Fruit fly (Drosophila melanogaster) whole organism, embryonic: ENCODE results near the gene cerv.

Experiments used
- B-H2 ChIP-seq: fragments of 200-800 bp; sonication (Bioruptor generic); optimal IDR thresholded peaks from 2 replicates; lab custom pipeline; 2018; ENCODE audit warnings: missing biosample characterization, mild to moderate bottlenecking, missing genetic modification characterization
- C15 ChIP-seq: fragments of 200-800 bp; sonication (Bioruptor generic); IDR thresholded peaks from 3 replicates; pipeline ENCODE4 v1.3.6; 2022; ENCODE audit warnings: missing biosample characterization, missing genetic modification characterization
- CG10979 ChIP-seq: fragments of 200-800 bp; sonication (Bioruptor generic); optimal IDR thresholded peaks from 2 replicates; lab custom pipeline; 2018; ENCODE audit warnings: missing biosample characterization, mild to moderate bottlenecking, missing genetic modification characterization, moderate library complexity
- CG11504 ChIP-seq: fragments of 200-800 bp; sonication (Bioruptor generic); optimal IDR thresholded peaks from 3 replicates; lab custom pipeline; 2019; ENCODE audit warnings: missing biosample characterization, mild to moderate bottlenecking, missing genetic modification characterization, moderate library complexity
- CG12071 ChIP-seq: fragments of 200-800 bp; sonication (Bioruptor generic); optimal IDR thresholded peaks from 3 replicates; lab custom pipeline; 2018; ENCODE audit warnings: missing biosample characterization, mild to moderate bottlenecking, missing genetic modification characterization
- CG12299 ChIP-seq: fragments of 200-800 bp; sonication (Bioruptor generic); optimal IDR thresholded peaks from 2 replicates; lab custom pipeline; 2018; ENCODE audit warnings: missing biosample characterization, mild to moderate bottlenecking, missing genetic modification characterization
- CG12659 ChIP-seq: fragments of 200-800 bp; sonication (Bioruptor generic); optimal IDR thresholded peaks from 3 replicates; lab custom pipeline; 2017; ENCODE audit warnings: mild to moderate bottlenecking, missing biosample characterization, missing genetic modification reagents, missing genetic modification characterization
- CG1647 ChIP-seq: fragments of 200-800 bp; sonication (Bioruptor generic); optimal IDR thresholded peaks from 3 replicates; lab custom pipeline; 2016; ENCODE audit warnings: missing biosample characterization, missing genetic modification characterization
- CG17328 ChIP-seq: fragments of 200-800 bp; sonication (Bioruptor generic); IDR thresholded peaks from 2 replicates; pipeline ENCODE4 v1.3.6; 2022; ENCODE audit warnings: missing biosample characterization, missing genetic modification characterization
- CG17361 ChIP-seq: fragments of 200-800 bp; sonication (Bioruptor generic); IDR thresholded peaks from 3 replicates; pipeline ENCODE4 v1.3.6; 2022; ENCODE audit warnings: missing biosample characterization, missing genetic modification characterization
- CG17385 ChIP-seq: fragments of 200-800 bp; sonication (Bioruptor generic); optimal IDR thresholded peaks from 3 replicates; lab custom pipeline; 2018; ENCODE audit warnings: missing biosample characterization, mild to moderate bottlenecking, missing genetic modification characterization
- CG18262 ChIP-seq: fragments of 200-800 bp; optimal IDR thresholded peaks from 3 replicates; lab custom pipeline; 2019; ENCODE audit warnings: missing biosample characterization, mild to moderate bottlenecking, missing genetic modification characterization, moderate library complexity
- CG18619 ChIP-seq: fragments of 200-800 bp; sonication (Bioruptor generic); optimal IDR thresholded peaks from 3 replicates; lab custom pipeline; 2017; ENCODE audit warnings: missing biosample characterization, mild to moderate bottlenecking, missing genetic modification characterization
- CG2678 ChIP-seq: fragments of 200-800 bp; sonication (Bioruptor generic); optimal IDR thresholded peaks from 3 replicates; lab custom pipeline; 2019; ENCODE audit warnings: missing biosample characterization, mild to moderate bottlenecking, missing genetic modification characterization, moderate library complexity
- CG4707 ChIP-seq: fragments of 200-800 bp; sonication (Bioruptor generic); optimal IDR thresholded peaks from 2 replicates; lab custom pipeline; 2018; ENCODE audit warnings: missing biosample characterization, mild to moderate bottlenecking, missing genetic modification characterization, moderate library complexity
- CG6813 ChIP-seq: fragments of 200-800 bp; sonication (Bioruptor generic); optimal IDR thresholded peaks from 2 replicates; lab custom pipeline; 2017; ENCODE audit warnings: missing biosample characterization, missing genetic modification characterization, mild to moderate bottlenecking, moderate library complexity, missing genetic modification reagents
- CG6854 ChIP-seq: fragments of 200-800 bp; sonication (Bioruptor generic); optimal IDR thresholded peaks from 3 replicates; lab custom pipeline; 2017; ENCODE audit warnings: missing biosample characterization, mild to moderate bottlenecking, missing genetic modification characterization
- CG9727 ChIP-seq: fragments of 200-800 bp; sonication (Bioruptor generic); optimal IDR thresholded peaks from 3 replicates; lab custom pipeline; 2017; ENCODE audit warnings: missing biosample characterization, mild to moderate bottlenecking, missing genetic modification characterization
- D19A ChIP-seq: fragments of 200-800 bp; optimal IDR thresholded peaks from 3 replicates; lab custom pipeline; 2019; ENCODE audit warnings: missing biosample characterization, mild to moderate bottlenecking, missing genetic modification characterization, moderate library complexity
- Gsc ChIP-seq: fragments of 200-800 bp; sonication (Bioruptor generic); IDR thresholded peaks from 2 replicates; pipeline ENCODE4 v1.3.6; 2022; ENCODE audit warnings: missing biosample characterization, missing genetic modification characterization
- HHEX ChIP-seq: fragments of 200-800 bp; sonication (Bioruptor generic); optimal IDR thresholded peaks from 3 replicates; lab custom pipeline; 2017; ENCODE audit warnings: missing biosample characterization, mild to moderate bottlenecking, missing genetic modification characterization, missing genetic modification reagents
- Hr78 ChIP-seq, 2 experiments: fragments of 200-800 bp in 1 of 2; fragments of >200 bp in 1 of 2; sonication (Bioruptor generic) in 1 of 2; optimal IDR thresholded peaks; 2 replicates each; lab custom pipeline; 2017 to 2019; ENCODE audit warnings: missing biosample characterization in 2 of 2, missing genetic modification characterization in 2 of 2, mild to moderate bottlenecking in 1 of 2, moderate library complexity in 1 of 2
- MBD-R2 ChIP-seq: fragments of 200-800 bp; sonication (Bioruptor generic); IDR thresholded peaks from 2 replicates; pipeline ENCODE4 v1.3.6; 2022; ENCODE audit warnings: missing biosample characterization, missing genetic modification characterization
- MTF-1 ChIP-seq: fragments of 200-800 bp; sonication (Bioruptor generic); optimal IDR thresholded peaks from 2 replicates; lab custom pipeline; 2018; ENCODE audit warnings: missing biosample characterization, mild to moderate bottlenecking, missing genetic modification characterization, borderline replicate concordance
- Med ChIP-seq: fragments of 200-800 bp; sonication (Bioruptor generic); peaks from one replicate; lab custom pipeline; 2016; ENCODE audit warnings: missing biosample characterization, missing genetic modification characterization, mild to moderate bottlenecking, inconsistent platforms, moderate library complexity
- Meics ChIP-seq: fragments of 200-800 bp; sonication (Bioruptor generic); optimal IDR thresholded peaks from 2 replicates; lab custom pipeline; 2017; ENCODE audit warnings: missing biosample characterization, mild to moderate bottlenecking, missing genetic modification characterization
- Pdp1 ChIP-seq, 2 experiments: fragments of 200-800 bp; sonication (Bioruptor generic); optimal IDR thresholded peaks; 3 replicates each; lab custom pipeline; 2016; ENCODE audit warnings: missing biosample characterization in 2 of 2, missing genetic modification characterization in 2 of 2, mild to moderate bottlenecking in 1 of 2, moderate library complexity in 1 of 2
- Trl ChIP-seq, 3 experiments: fragments of >200 bp in 2 of 3; fragments of 200-800 bp in 1 of 3; sonication (Bioruptor generic) in 1 of 3; optimal IDR thresholded peaks; 2 replicates in 1 of 3; 3 replicates in 2 of 3; lab custom pipeline; 2016 to 2017; ENCODE audit warnings: missing biosample characterization in 1 of 3, missing genetic modification characterization in 1 of 3
- bab2 ChIP-seq: fragments of 200-800 bp; sonication (Bioruptor generic); optimal IDR thresholded peaks from 2 replicates; lab custom pipeline; 2016; ENCODE audit warnings: missing biosample characterization, missing genetic modification characterization
- bsh ChIP-seq, 2 experiments: fragments of 200-800 bp; sonication (Bioruptor generic); optimal IDR thresholded peaks; 2 replicates each; lab custom pipeline; 2017 to 2018; ENCODE audit warnings: mild to moderate bottlenecking in 2 of 2, missing biosample characterization in 2 of 2, missing genetic modification characterization in 2 of 2, moderate library complexity in 1 of 2
- cg ChIP-seq: fragments of 200-800 bp; sonication (Bioruptor generic); optimal IDR thresholded peaks from 3 replicates; lab custom pipeline; 2019; ENCODE audit warnings: missing biosample characterization, mild to moderate bottlenecking, missing genetic modification characterization, moderate library complexity
- ci ChIP-seq: fragments of 200-800 bp; sonication (Bioruptor generic); IDR thresholded peaks from 3 replicates; pipeline ENCODE4 v1.3.6; 2022; ENCODE audit warnings: missing biosample characterization, missing genetic modification characterization
- cwo ChIP-seq: fragments of 200-800 bp; sonication (Bioruptor generic); optimal IDR thresholded peaks from 3 replicates; lab custom pipeline; 2017; ENCODE audit warnings: missing biosample characterization, missing genetic modification characterization, mild to moderate bottlenecking, moderate library complexity, missing genetic modification reagents
- ftz-f1 ChIP-seq: fragments of 200-800 bp; sonication (Bioruptor generic); optimal IDR thresholded peaks from 2 replicates; lab custom pipeline; 2016; ENCODE audit warnings: missing biosample characterization, missing genetic modification characterization
- gem ChIP-seq: fragments of 200-800 bp; sonication (Bioruptor generic); optimal IDR thresholded peaks from 2 replicates; lab custom pipeline; 2019; ENCODE audit warnings: missing biosample characterization, mild to moderate bottlenecking, missing genetic modification characterization, moderate library complexity
- nom ChIP-seq: fragments of 200-800 bp; sonication (Bioruptor generic); optimal IDR thresholded peaks from 2 replicates; lab custom pipeline; 2017; ENCODE audit warnings: missing biosample characterization, missing genetic modification characterization, mild to moderate bottlenecking, moderate library complexity, missing genetic modification reagents
- pfk ChIP-seq: fragments of 200-800 bp; sonication (Bioruptor generic); optimal IDR thresholded peaks from 2 replicates; lab custom pipeline; 2018; ENCODE audit warnings: missing biosample characterization, mild to moderate bottlenecking, missing genetic modification characterization, moderate library complexity
- sens ChIP-seq: fragments of 200-800 bp; sonication (Bioruptor generic); peaks from one replicate; lab custom pipeline; 2016; ENCODE audit warnings: missing biosample characterization, missing genetic modification characterization
- slou ChIP-seq: fragments of 200-800 bp; sonication (Bioruptor generic); optimal IDR thresholded peaks from 3 replicates; lab custom pipeline; 2016; ENCODE audit warnings: missing biosample characterization, missing genetic modification characterization
- tio ChIP-seq: fragments of 200-800 bp; sonication (Bioruptor generic); optimal IDR thresholded peaks from 2 replicates; lab custom pipeline; 2017; ENCODE audit warnings: missing biosample characterization, missing genetic modification characterization, inconsistent platforms
- tx ChIP-seq: fragments of 200-800 bp; sonication (Bioruptor generic); optimal IDR thresholded peaks from 2 replicates; lab custom pipeline; 2016; ENCODE audit warnings: missing biosample characterization, missing genetic modification characterization
- wek ChIP-seq: fragments of 200-800 bp; sonication (Bioruptor generic); optimal IDR thresholded peaks from 3 replicates; lab custom pipeline; 2018; ENCODE audit warnings: missing biosample characterization, mild to moderate bottlenecking, missing genetic modification characterization, moderate library complexity

cerv gene

dm6 chrX:15568983-15569370 lies 9.0 kb downstream of the cerv start, which contains the start of gene CG7860:
Gene CG7860, plus strand, starts transcription at chrX:15568993.
- TF ChIP-seq tio (GFP tag; lab: Kevin White, UChicago), result no peak
- no peak for TF ChIP-seq pfk (GFP tag; lab: Kevin White, UChicago)
- TF ChIP-seq Med (GFP tag; lab: Kevin White, UChicago), result peak; percentile 26
- no peak for TF ChIP-seq Meics (GFP tag; lab: Kevin White, UChicago)
- no peak for TF ChIP-seq CG1647 (GFP tag; lab: Kevin White, UChicago)
- peak; percentile 1 for TF ChIP-seq CG18262 (tag; lab: Kevin White, UChicago)
- no peak for TF ChIP-seq CG10979
- TF ChIP-seq cg (GFP tag; lab: Kevin White, UChicago), result no peak
- TF ChIP-seq CG12299, result no peak
- peak; percentile 34 for TF ChIP-seq nom
- TF ChIP-seq MBD-R2, result 0 out of 2 replicates have a peak, but pooled peaks have one; percentile 12
- TF ChIP-seq bab2, result no peak

dm6 chrX:15568353-15568982 lies 9.5 kb downstream of the cerv start:
- TF ChIP-seq CG2678 (peak; percentile 18), CG4707 (peak; percentile 24), tx (GFP tag; lab: Kevin White, UChicago) (no peak), tio (GFP tag; lab: Kevin White, UChicago) (no peak), bsh (GFP tag; optimal IDR thresholded peaks at IDR 0.05; lab: Kevin White, UChicago) (peak in 1 of 2 experiments; percentile 18), nom (peak; percentile 1), MTF-1 (peak; percentile 18), B-H2 (no peak), Med (GFP tag; lab: Kevin White, UChicago) (peak; percentile 57), Trl (optimal IDR thresholded peaks at IDR 0.05; lab: Kevin White, UChicago) (no peak), Trl (GFP tag; optimal IDR thresholded peaks at IDR 0.05; lab: Kevin White, UChicago) (no peak), ci (GFP tag; lab: Robert Waterston, UW) (0 out of 3 replicates have a peak, but pooled peaks have one; percentile 22), D19A (tag; lab: Kevin White, UChicago) (peak; percentile 94), CG6854 (GFP tag; lab: Kevin White, UChicago) (no peak), ftz-f1 (GFP tag; lab: Kevin White, UChicago) (no peak), CG17328 (GFP tag; lab: Robert Waterston, UW) (no peak), CG11504 (tag; lab: Kevin White, UChicago) (peak; percentile 29), HHEX (peak; percentile 22), CG18619 (GFP tag; lab: Kevin White, UChicago) (no peak), cwo (GFP tag; lab: Kevin White, UChicago) (no peak), CG9727 (peak; percentile 3), sens (GFP tag; lab: Kevin White, UChicago) (peak; percentile 76), CG17361 (GFP tag; lab: Robert Waterston, UW) (peak; percentile 39; the same call in 2 of the 3 replicates), Hr78 (GFP tag; optimal IDR thresholded peaks at IDR 0.05; lab: Kevin White, UChicago) (no peak), CG12659 (GFP tag; lab: Kevin White, UChicago) (peak; percentile 8), Pdp1 (GFP tag; optimal IDR thresholded peaks at IDR 0.05; lab: Kevin White, UChicago) (no peak), CG18262 (tag; lab: Kevin White, UChicago) (peak; percentile 30), Gsc (no peak), gem (tag; lab: Kevin White, UChicago) (peak; percentile 8), CG6813 (peak; percentile 5), CG12071 (GFP tag; lab: Kevin White, UChicago) (peak; percentile 8), C15 (GFP tag; lab: Robert Waterston, UW) (no peak), wek (GFP tag; lab: Kevin White, UChicago) (no peak), CG17385 (GFP tag; lab: Kevin White, UChicago) (peak; percentile 59), slou (GFP tag; lab: Kevin White, UChicago) (no peak)
